Worm (Caenorhabditis elegans): Measurements from ENCODE around the gene C01G6.2.

The C01G6.2 gene

ce11 chrII:9266755-9267154 lies at the start of gene C01G6.2:
Gene C01G6.2, plus strand, starts transcription at chrII:9267055.
- TF ChIP-seq mec-3 (tag; optimal IDR thresholded peaks at IDR 0.05; ENCODE audit: borderline replicate concordance) (no peak), ref-2 (tag; optimal IDR thresholded peaks at IDR 0.05) (no peak), tbx-2 (tag; optimal IDR thresholded peaks at IDR 0.05) (no peak), ceh-6 (GFP tag; optimal IDR thresholded peaks at IDR 0.05) (no peak), unc-3 (GFP tag; conservative IDR thresholded peaks at IDR 0.05) (no peak), unc-3 (tag; optimal IDR thresholded peaks at IDR 0.05) (no peak), nhr-11 (tag; optimal IDR thresholded peaks at IDR 0.05) (no peak), K02D7.2 (tag; optimal IDR thresholded peaks at IDR 0.05) (no peak), elt-2 (tag; optimal IDR thresholded peaks at IDR 0.05) (no peak), sox-2 (GFP tag; IDR thresholded peaks at IDR 0.05) (no peak), ceh-9 (tag; optimal IDR thresholded peaks at IDR 0.05) (no peak), pat-9 (tag; optimal IDR thresholded peaks at IDR 0.05) (no peak), pha-2 (tag; optimal IDR thresholded peaks at IDR 0.05) (no peak), dmd-4 (tag; optimal IDR thresholded peaks at IDR 0.05; ENCODE audit: borderline replicate concordance) (no peak), ceh-34 (tag; optimal IDR thresholded peaks at IDR 0.05) (no peak)

ce11 chrII:9222969-9223368 lies 43.9 kb upstream of the C01G6.2 start, which contains the start of gene ZK1067.3:
Gene ZK1067.3, plus strand, starts transcription at chrII:9223269.
- no peak for TF ChIP-seq F13H6.1 (tag; optimal IDR thresholded peaks at IDR 0.05)
- no peak for TF ChIP-seq Y22D7AL.16 (tag; optimal IDR thresholded peaks at IDR 0.05)
- no peak for TF ChIP-seq hlh-13 (GFP tag; optimal IDR thresholded peaks at IDR 0.05)
- TF ChIP-seq C38D4.7 (GFP tag; optimal IDR thresholded peaks at IDR 0.05), result no peak
- no peak for TF ChIP-seq rnt-1 (tag; optimal IDR thresholded peaks at IDR 0.05)
- no peak for TF ChIP-seq ahr-1 (tag; optimal IDR thresholded peaks at IDR 0.05)
- TF ChIP-seq tbx-2 (tag; optimal IDR thresholded peaks at IDR 0.05), result no peak
- TF ChIP-seq sox-4 (tag; optimal IDR thresholded peaks at IDR 0.05), result no peak
- no peak for TF ChIP-seq mec-3 (tag; optimal IDR thresholded peaks at IDR 0.05; ENCODE audit: borderline replicate concordance)
- no peak for TF ChIP-seq ref-2 (tag; optimal IDR thresholded peaks at IDR 0.05)
- no peak for TF ChIP-seq gmeb-2 (tag; optimal IDR thresholded peaks at IDR 0.05)
- no peak for TF ChIP-seq pag-3 (tag; optimal IDR thresholded peaks at IDR 0.05; ENCODE audit: borderline replicate concordance)
- no peak for TF ChIP-seq fax-1 (tag; optimal IDR thresholded peaks at IDR 0.05)
- TF ChIP-seq dve-1 (tag; optimal IDR thresholded peaks at IDR 0.05), result no peak
- no peak for TF ChIP-seq C08G9.2 (tag; optimal IDR thresholded peaks at IDR 0.05)
- no peak for TF ChIP-seq unc-55 (GFP tag; optimal IDR thresholded peaks at IDR 0.05)

ce11 chrII:9227134-9227533 lies 39.7 kb upstream of the C01G6.2 start, which contains the start of gene abu-14:
Gene abu-14, minus strand, starts transcription at chrII:9227214.
- TF ChIP-seq hlh-13 (GFP tag; optimal IDR thresholded peaks at IDR 0.05) (no peak), F13H6.1 (tag; optimal IDR thresholded peaks at IDR 0.05) (no peak), sdc-2 (tag; optimal IDR thresholded peaks at IDR 0.05) (no peak), ceh-31 (tag; optimal IDR thresholded peaks at IDR 0.05) (no peak), ceh-48 (tag; optimal IDR thresholded peaks at IDR 0.05) (no peak), che-1 (tag; optimal IDR thresholded peaks at IDR 0.05) (no peak), pat-9 (tag; optimal IDR thresholded peaks at IDR 0.05) (no peak), pqm-1 (tag; optimal IDR thresholded peaks at IDR 0.05) (no peak), hlh-8 (tag; optimal IDR thresholded peaks at IDR 0.05) (no peak), K09A11.1 (tag; optimal IDR thresholded peaks at IDR 0.05; ENCODE audit: insufficient read depth) (no peak)

- TF ChIP-seq ceh-9 (tag; optimal IDR thresholded peaks at IDR 0.05), result no peak
- TF ChIP-seq pag-3 (tag; optimal IDR thresholded peaks at IDR 0.05; ENCODE audit: borderline replicate concordance), result no peak
- no peak for TF ChIP-seq ets-4 (tag; optimal IDR thresholded peaks at IDR 0.05)
- no peak for TF ChIP-seq rnt-1 (tag; optimal IDR thresholded peaks at IDR 0.05)
- TF ChIP-seq dve-1 (tag; optimal IDR thresholded peaks at IDR 0.05), result no peak
- TF ChIP-seq elt-2 (tag; optimal IDR thresholded peaks at IDR 0.05), result peak; percentile 68
Measured at ce11 chrII:9231240-9231639, 35.6 kb upstream of the C01G6.2 start, which contains the start of gene gst-13. Gene gst-13, plus strand, starts transcription at chrII:9231457.
